Fruit fly (Drosophila melanogaster): Measurements from ENCODE around the gene NELF-B.

DNA sequence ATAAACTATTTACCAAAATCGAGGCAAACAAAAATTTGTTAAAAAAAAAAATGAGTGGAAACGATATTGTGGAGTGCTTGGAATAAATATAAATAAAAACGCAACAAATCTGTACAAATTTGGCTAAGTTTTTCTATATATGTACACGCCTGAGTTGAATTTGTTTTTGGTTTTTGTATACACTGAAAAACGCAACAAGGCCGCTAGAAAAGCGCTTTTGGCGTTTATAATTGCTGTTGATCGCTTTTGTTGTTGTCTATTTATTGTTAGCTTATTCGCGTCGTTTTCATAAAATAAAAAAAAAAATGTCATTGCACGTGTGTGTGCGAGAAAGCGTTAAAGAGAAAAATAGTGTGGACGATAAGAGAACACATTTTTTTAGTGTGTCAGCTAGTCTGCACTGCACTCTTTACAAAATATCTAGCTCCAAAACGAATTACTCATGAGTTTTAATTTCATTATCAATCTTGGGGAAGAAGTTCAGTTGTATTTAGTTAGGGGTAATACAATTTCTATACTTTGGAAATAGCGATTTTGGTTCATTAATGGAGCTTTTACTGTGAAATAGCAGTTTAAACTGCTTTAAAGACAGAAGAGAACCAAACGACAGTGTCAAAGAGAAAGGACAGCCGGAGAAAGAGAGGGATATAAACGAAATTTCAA is 32.6 kb downstream of the NELF-B start:
- no peak for TF ChIP-seq CG8478 (optimal IDR thresholded peaks at IDR 0.05)
- TF ChIP-seq psq (optimal IDR thresholded peaks at IDR 0.05), result no peak

Measured in whole organism.